Worm (Caenorhabditis elegans): ENCODE results near the gene nhr-162.

The nhr-162 gene

ce11 chrV:7015872-7016271, 24.2 kb upstream of the nhr-162 start, which contains the start of gene C33G8.13:
C33G8.13 (minus strand) TSS chrV:7015972.
- no peak for TF ChIP-seq nhr-2 (tag; optimal IDR thresholded peaks at IDR 0.05)

- TF ChIP-seq unc-62 (GFP tag; optimal IDR thresholded peaks at IDR 0.05) (no peak), tbx-8 (GFP tag; optimal IDR thresholded peaks at IDR 0.05) (no peak), elt-3 (tag; optimal IDR thresholded peaks at IDR 0.05) (no peak), nhr-237 (tag; optimal IDR thresholded peaks at IDR 0.05) (no peak), drap-1 (GFP tag; optimal IDR thresholded peaks at IDR 0.05) (no peak), sptf-1 (tag; optimal IDR thresholded peaks at IDR 0.05) (no peak), ztf-11 (tag; optimal IDR thresholded peaks at IDR 0.05) (no peak), M03D4.4 (tag; optimal IDR thresholded peaks at IDR 0.05) (no peak), zip-8 (tag; optimal IDR thresholded peaks at IDR 0.05) (no peak), lsy-2 (tag; optimal IDR thresholded peaks at IDR 0.05) (no peak), ceh-83 (GFP tag; optimal IDR thresholded peaks at IDR 0.05) (no peak), lin-13 (tag; optimal IDR thresholded peaks at IDR 0.05) (no peak)
Observed at ce11 chrV:7012617-7013016, 20.9 kb upstream of the nhr-162 start, which contains the start of gene srw-127. srw-127 (plus strand) TSS chrV:7012917.

- TF ChIP-seq zip-8 (tag; optimal IDR thresholded peaks at IDR 0.05), result no peak
- no peak for TF ChIP-seq lsy-2 (tag; optimal IDR thresholded peaks at IDR 0.05)
- TF ChIP-seq mls-2 (tag; optimal IDR thresholded peaks at IDR 0.05), result no peak
- TF ChIP-seq ceh-43 (GFP tag; optimal IDR thresholded peaks at IDR 0.05), result no peak
- TF ChIP-seq lin-13 (tag; optimal IDR thresholded peaks at IDR 0.05), result no peak
- TF ChIP-seq blmp-1 (tag; optimal IDR thresholded peaks at IDR 0.05), result no peak
- TF ChIP-seq cnd-1 (tag; optimal IDR thresholded peaks at IDR 0.05), result no peak
- no peak for TF ChIP-seq M03D4.4 (tag; optimal IDR thresholded peaks at IDR 0.05)
- no peak for TF ChIP-seq flh-1 (GFP tag; optimal IDR thresholded peaks at IDR 0.05)
- TF ChIP-seq unc-39 (tag; optimal IDR thresholded peaks at IDR 0.05), result no peak
- TF ChIP-seq snpc-4 (tag; optimal IDR thresholded peaks at IDR 0.05), result no peak
- TF ChIP-seq sem-2 (GFP tag; optimal IDR thresholded peaks at IDR 0.05), result no peak
- TF ChIP-seq ham-2 (GFP tag; optimal IDR thresholded peaks at IDR 0.05), result no peak
Observed at ce11 chrV:7009461-7009860, 17.8 kb upstream of the nhr-162 start, which contains the start of gene C33G8.2. C33G8.2 (plus strand) TSS chrV:7009761.

- TF ChIP-seq nhr-12 (tag; optimal IDR thresholded peaks at IDR 0.05), result no peak
- no peak for TF ChIP-seq ceh-39 (tag; optimal IDR thresholded peaks at IDR 0.05)
- TF ChIP-seq sptf-1 (tag; optimal IDR thresholded peaks at IDR 0.05), result no peak
- no peak for TF ChIP-seq M03D4.4 (tag; optimal IDR thresholded peaks at IDR 0.05)
- TF ChIP-seq lin-13 (tag; optimal IDR thresholded peaks at IDR 0.05), result no peak
- no peak for TF ChIP-seq blmp-1 (tag; optimal IDR thresholded peaks at IDR 0.05)
- no peak for TF ChIP-seq unc-62 (GFP tag; optimal IDR thresholded peaks at IDR 0.05)
- no peak for TF ChIP-seq nhr-237 (tag; optimal IDR thresholded peaks at IDR 0.05)
- no peak for TF ChIP-seq ces-1 (GFP tag; optimal IDR thresholded peaks at IDR 0.05)
- no peak for TF ChIP-seq lsy-2 (tag; optimal IDR thresholded peaks at IDR 0.05)
- no peak for TF ChIP-seq unc-39 (tag; optimal IDR thresholded peaks at IDR 0.05)
- TF ChIP-seq ztf-11 (tag; optimal IDR thresholded peaks at IDR 0.05), result no peak
- no peak for TF ChIP-seq nhr-76 (tag; optimal IDR thresholded peaks at IDR 0.05)
- no peak for TF ChIP-seq zip-8 (tag; optimal IDR thresholded peaks at IDR 0.05)
Observed at ce11 chrV:7007307-7007706, 15.6 kb upstream of the nhr-162 start, which contains the start of gene drd-10. drd-10 (plus strand) TSS chrV:7007607.

- TF ChIP-seq lin-13 (tag; optimal IDR thresholded peaks at IDR 0.05) (no peak), flh-1 (GFP tag; optimal IDR thresholded peaks at IDR 0.05) (no peak), elt-3 (tag; optimal IDR thresholded peaks at IDR 0.05) (no peak), bed-3 (GFP tag; optimal IDR thresholded peaks at IDR 0.05) (no peak), nhr-28 (tag; optimal IDR thresholded peaks at IDR 0.05) (no peak)
Observed at ce11 chrV:7005964-7006363, 14.3 kb upstream of the nhr-162 start, which contains the start of gene spig-10. spig-10 (plus strand) TSS chrV:7006264.

- TF ChIP-seq lsy-2 (tag; optimal IDR thresholded peaks at IDR 0.05), result no peak
- no peak for TF ChIP-seq elt-1 (tag; optimal IDR thresholded peaks at IDR 0.05; ENCODE audit: borderline replicate concordance, insufficient read depth)
- TF ChIP-seq M03D4.4 (tag; optimal IDR thresholded peaks at IDR 0.05), result no peak
- TF ChIP-seq drap-1 (GFP tag; optimal IDR thresholded peaks at IDR 0.05), result no peak
- no peak for TF ChIP-seq pha-4 (tag; optimal IDR thresholded peaks at IDR 0.05)
- no peak for TF ChIP-seq ceh-39 (tag; optimal IDR thresholded peaks at IDR 0.05)
- TF ChIP-seq unc-39 (tag; optimal IDR thresholded peaks at IDR 0.05), result no peak
- TF ChIP-seq nhr-237 (tag; optimal IDR thresholded peaks at IDR 0.05), result no peak
- TF ChIP-seq nhr-2 (tag; optimal IDR thresholded peaks at IDR 0.05), result no peak
- no peak for TF ChIP-seq unc-62 (GFP tag; optimal IDR thresholded peaks at IDR 0.05)
- TF ChIP-seq ztf-11 (tag; optimal IDR thresholded peaks at IDR 0.05), result no peak
- no peak for TF ChIP-seq flh-1 (GFP tag; optimal IDR thresholded peaks at IDR 0.05)
- no peak for TF ChIP-seq mls-2 (tag; optimal IDR thresholded peaks at IDR 0.05)
- TF ChIP-seq tbx-8 (GFP tag; optimal IDR thresholded peaks at IDR 0.05), result no peak
- TF ChIP-seq sem-2 (GFP tag; optimal IDR thresholded peaks at IDR 0.05), result no peak
- no peak for TF ChIP-seq mab-5 (tag; optimal IDR thresholded peaks at IDR 0.05)
- TF ChIP-seq nhr-12 (tag; optimal IDR thresholded peaks at IDR 0.05), result no peak
Observed at ce11 chrV:7003850-7004249, 12.2 kb upstream of the nhr-162 start, which contains the start of gene srab-4. srab-4 (plus strand) TSS chrV:7004150.

Measured in whole organism, mixed stage, embryonic.